Fruit fly (Drosophila melanogaster): ENCODE measurements around the gene CG9004.
A peak's percentile ranks its signal among the peaks of the same experiment; 100 is the strongest.

Gene CG9004

dm6 chr3L:2421138-2421537 lies 47.6 kb downstream of the CG9004 start (continued):
- no peak for TF ChIP-seq CG8924 (tag; optimal IDR thresholded peaks at IDR 0.05)
- no peak for TF ChIP-seq CG15073 (GFP tag; optimal IDR thresholded peaks at IDR 0.05)
- TF ChIP-seq CG12104 (GFP tag; optimal IDR thresholded peaks at IDR 0.05) = no peak
- no peak for TF ChIP-seq inv (GFP tag; IDR thresholded peaks at IDR 0.05; ENCODE audit: partially characterized antibody)
- TF ChIP-seq nau (GFP tag; optimal IDR thresholded peaks at IDR 0.05) = no peak
- no peak for TF ChIP-seq CG18011 (GFP tag; optimal IDR thresholded peaks at IDR 0.05)
- no peak for TF ChIP-seq shn (GFP tag; optimal IDR thresholded peaks at IDR 0.05)
- peak; percentile 1 for TF ChIP-seq CG17359 (tag; optimal IDR thresholded peaks at IDR 0.05)
- peak; percentile 66 for TF ChIP-seq Med (GFP tag)
- no peak for TF ChIP-seq NC2α (GFP tag; optimal IDR thresholded peaks at IDR 0.05)
- TF ChIP-seq pho (GFP tag; optimal IDR thresholded peaks at IDR 0.05) = no peak
- no peak for TF ChIP-seq tup (GFP tag; optimal IDR thresholded peaks at IDR 0.05)
- no peak for TF ChIP-seq CG14667 (GFP tag; IDR thresholded peaks at IDR 0.05)
- TF ChIP-seq Max (GFP tag; optimal IDR thresholded peaks at IDR 0.05) = no peak
- TF ChIP-seq tap (tag; optimal IDR thresholded peaks at IDR 0.05) = no peak
- no peak for TF ChIP-seq CG10274 (GFP tag; optimal IDR thresholded peaks at IDR 0.05)
- no peak for TF ChIP-seq kni (GFP tag; optimal IDR thresholded peaks at IDR 0.05)
- TF ChIP-seq CG6854 (GFP tag; optimal IDR thresholded peaks at IDR 0.05) = no peak
- TF ChIP-seq CG2678 (tag; optimal IDR thresholded peaks at IDR 0.05) = peak; percentile 27
- no peak for TF ChIP-seq ac (GFP tag; optimal IDR thresholded peaks at IDR 0.05)
- TF ChIP-seq jing (GFP tag; optimal IDR thresholded peaks at IDR 0.05) = no peak
- TF ChIP-seq mirr (GFP tag; optimal IDR thresholded peaks at IDR 0.05) = peak; percentile 20
- no peak for TF ChIP-seq Bgb (GFP tag; IDR thresholded peaks at IDR 0.05; ENCODE audit: partially characterized antibody)
- peak; percentile 63 for TF ChIP-seq CG18599 (GFP tag; optimal IDR thresholded peaks at IDR 0.05)
- TF ChIP-seq HLH54F (GFP tag; optimal IDR thresholded peaks at IDR 0.05) = no peak
- no peak for TF ChIP-seq bcd (GFP tag; optimal IDR thresholded peaks at IDR 0.05)
- no peak for TF ChIP-seq CG4360 (GFP tag; IDR thresholded peaks at IDR 0.05)
- TF ChIP-seq Ets65A (GFP tag) = peak; percentile 83
- no peak for TF ChIP-seq CG11696 (GFP tag; IDR thresholded peaks at IDR 0.05)
- no peak for TF ChIP-seq br (optimal IDR thresholded peaks at IDR 0.05)
- TF ChIP-seq Fer1 (GFP tag; optimal IDR thresholded peaks at IDR 0.05) = peak; percentile 34
- TF ChIP-seq CG10979 (tag; optimal IDR thresholded peaks at IDR 0.05) = no peak

dm6 chr3L:2422763-2423162 lies 49.2 kb downstream of the CG9004 start:
- TF ChIP-seq oc (tag; optimal IDR thresholded peaks at IDR 0.05) (peak; percentile 9), CG15514 (GFP tag; optimal IDR thresholded peaks at IDR 0.05) (peak; percentile 17), Hr39 (optimal IDR thresholded peaks at IDR 0.05) (no peak), ci (GFP tag; IDR thresholded peaks at IDR 0.05) (no peak), CG16815 (GFP tag; optimal IDR thresholded peaks at IDR 0.05) (no peak), Pdp1 (GFP tag; optimal IDR thresholded peaks at IDR 0.05) (peak in 1 of 2 experiments; percentile 66), CG18011 (GFP tag; optimal IDR thresholded peaks at IDR 0.05) (no peak), ATbp (GFP tag; optimal IDR thresholded peaks at IDR 0.05) (no peak), CG32772 (GFP tag; IDR thresholded peaks at IDR 0.05) (no peak), Rx (GFP tag; IDR thresholded peaks at IDR 0.05) (no peak), CG12769 (tag; optimal IDR thresholded peaks at IDR 0.05) (no peak), Awh (GFP tag; IDR thresholded peaks at IDR 0.05) (0 out of 2 replicates have a peak, but pooled peaks have one; percentile 48), CG14014 (GFP tag; IDR thresholded peaks at IDR 0.05) (no peak), abd-A (tag; optimal IDR thresholded peaks at IDR 0.05) (peak; percentile 79), D19B (GFP tag; optimal IDR thresholded peaks at IDR 0.05) (no peak), tin (GFP tag; optimal IDR thresholded peaks at IDR 0.05) (no peak), sens-2 (GFP tag; IDR thresholded peaks at IDR 0.05) (no peak), CG6683 (GFP tag; optimal IDR thresholded peaks at IDR 0.05) (no peak), CG6254 (GFP tag; optimal IDR thresholded peaks at IDR 0.05) (no peak), zen (tag; optimal IDR thresholded peaks at IDR 0.05) (no peak), chinmo (GFP tag; IDR thresholded peaks at IDR 0.05; ENCODE audit: partially characterized antibody) (no peak)
